Worm (Caenorhabditis elegans) whole organism, young adult: ENCODE data around the gene atl-1.

Source experiments
- C06A6.2 ChIP-seq: fragments of 200-800 bp; sonication (Bioruptor generic); conservative IDR thresholded peaks from 2 replicates; pipeline ENCODE4 v1.3.6; 2022; ENCODE audit warnings: missing genetic modification characterization, missing compliant biosample characterization
- F23B12.7 ChIP-seq: sonication (generic microtip); optimal IDR thresholded peaks from 2 replicates; lab custom pipeline; 2017; ENCODE audit warnings: missing genetic modification characterization, mild to moderate bottlenecking, missing compliant biosample characterization, antibody characterized with exemption, moderate library complexity; ENCODE audit not compliant: insufficient read depth
- F37B4.10 ChIP-seq: fragments of 200-800 bp; sonication (Bioruptor generic); IDR thresholded peaks from 2 replicates; pipeline ENCODE4 v1.3.6; 2022; ENCODE audit warnings: missing genetic modification characterization, missing compliant biosample characterization
- F39B2.1 ChIP-seq: fragments of 200-800 bp; sonication (Bioruptor generic); IDR thresholded peaks from 2 replicates; pipeline ENCODE4 v1.3.6; 2022; ENCODE audit warnings: missing genetic modification reagents, missing genetic modification characterization, missing compliant biosample characterization
- T26A5.8 ChIP-seq: sonication (generic microtip); optimal IDR thresholded peaks from 2 replicates; lab custom pipeline; 2016; ENCODE audit warnings: missing genetic modification characterization, missing compliant biosample characterization
- Y53G8AR.9 ChIP-seq: fragments of 200-800 bp; sonication (Bioruptor generic); conservative IDR thresholded peaks from 2 replicates; pipeline ENCODE4 v1.3.6; 2022; ENCODE audit warnings: missing genetic modification reagents, missing genetic modification characterization, missing compliant biosample characterization
- Y79H2A.3 ChIP-seq: fragments of 200-800 bp; sonication (Bioruptor generic); conservative IDR thresholded peaks from 2 replicates; pipeline ENCODE4 v1.3.6; 2022; ENCODE audit warnings: missing genetic modification reagents, missing genetic modification characterization, missing compliant biosample characterization
- ama-1 ChIP-seq, 3 experiments: fragments of 150-350 bp in 1 of 3; sonication (generic microtip) in 2 of 3; optimal IDR thresholded peaks; 2 replicates each; lab custom pipeline; 2014 to 2018; ENCODE audit warnings: missing biosample characterization in 2 of 3, missing genetic modification characterization in 2 of 3, missing genetic modification reagents in 2 of 3
- atf-7 ChIP-seq: sonication (generic microtip); optimal IDR thresholded peaks from 2 replicates; lab custom pipeline; 2017; ENCODE audit warnings: mild to moderate bottlenecking, missing genetic modification characterization, missing compliant biosample characterization
- attf-5 ChIP-seq: fragments of 200-800 bp; sonication (Bioruptor generic); optimal IDR thresholded peaks from 2 replicates; lab custom pipeline; 2018; ENCODE audit warnings: mild to moderate bottlenecking, missing genetic modification characterization, missing compliant biosample characterization
- bed-1 ChIP-seq: fragments of 200-800 bp; sonication (Bioruptor generic); IDR thresholded peaks from 2 replicates; pipeline ENCODE4 v1.3.6; 2022; ENCODE audit warnings: missing genetic modification reagents, missing genetic modification characterization, missing compliant biosample characterization
- cebp-1 ChIP-seq, 2 experiments: fragments of 200-800 bp in 1 of 2; sonication (Bioruptor generic) in 1 of 2; sonication (generic microtip) in 1 of 2; IDR thresholded peaks in 1 of 2; optimal IDR thresholded peaks in 1 of 2; 2 replicates each; pipeline versions ENCODE4 v1.3.6 to Lab custom; 2017 to 2022; ENCODE audit warnings: missing compliant biosample characterization in 2 of 2, missing genetic modification characterization in 2 of 2, mild to moderate bottlenecking in 1 of 2, missing genetic modification reagents in 1 of 2, moderate library complexity in 1 of 2
- ceh-100 ChIP-seq: fragments of 200-800 bp; sonication (Bioruptor generic); IDR thresholded peaks from 2 replicates; pipeline ENCODE4 v1.3.6; 2022; ENCODE audit warnings: missing genetic modification reagents, missing genetic modification characterization, missing compliant biosample characterization
- die-1 ChIP-seq: sonication (generic microtip); optimal IDR thresholded peaks from 2 replicates; lab custom pipeline; 2016; ENCODE audit warnings: missing genotype, mild to moderate bottlenecking, missing genetic modification characterization, missing compliant biosample characterization
- dox-1 ChIP-seq: fragments of 200-800 bp; sonication (Bioruptor generic); IDR thresholded peaks from 2 replicates; pipeline ENCODE4 v1.3.6; 2022; ENCODE audit warnings: missing genetic modification reagents, missing genetic modification characterization, missing compliant biosample characterization
- dpl-1 ChIP-seq: fragments of 150-350 bp; optimal IDR thresholded peaks from 2 replicates; lab custom pipeline; 2014; ENCODE audit warnings: missing biosample characterization, missing genetic modification reagents, missing genetic modification characterization
- egl-44 ChIP-seq: fragments of 200-800 bp; sonication (Bioruptor generic); IDR thresholded peaks from 2 replicates; pipeline ENCODE4 v1.3.6; 2022; ENCODE audit warnings: missing genetic modification reagents, missing genetic modification characterization, missing compliant biosample characterization
- ets-4 ChIP-seq: fragments of 200-800 bp; sonication (Bioruptor generic); optimal IDR thresholded peaks from 2 replicates; lab custom pipeline; 2018; ENCODE audit warnings: mild to moderate bottlenecking, missing genetic modification characterization, missing compliant biosample characterization
- fkh-3 ChIP-seq: sonication (generic microtip); optimal IDR thresholded peaks from 2 replicates; lab custom pipeline; 2016; ENCODE audit warnings: mild to moderate bottlenecking, missing genetic modification characterization, missing compliant biosample characterization
- him-1 ChIP-seq: sonication (generic microtip); optimal IDR thresholded peaks from 2 replicates; lab custom pipeline; 2016; ENCODE audit warnings: missing genotype, missing genetic modification reagents, missing genetic modification characterization, missing compliant biosample characterization
- hlh-12 ChIP-seq: sonication (generic microtip); optimal IDR thresholded peaks from 2 replicates; lab custom pipeline; 2016; ENCODE audit warnings: missing genetic modification characterization, missing compliant biosample characterization
- hmg-20 ChIP-seq: fragments of 200-800 bp; sonication (Bioruptor generic); IDR thresholded peaks from 2 replicates; pipeline ENCODE4 v1.3.6; 2022; ENCODE audit warnings: missing genetic modification reagents, missing genetic modification characterization, missing compliant biosample characterization
- let-526 ChIP-seq: fragments of 200-800 bp; sonication (Bioruptor generic); IDR thresholded peaks from 2 replicates; pipeline ENCODE4 v1.3.6; 2022; ENCODE audit warnings: missing genetic modification reagents, missing genetic modification characterization, missing compliant biosample characterization
- let-607 ChIP-seq, 2 experiments: fragments of 200-800 bp in 1 of 2; sonication (Bioruptor generic) in 1 of 2; sonication (generic microtip) in 1 of 2; optimal IDR thresholded peaks; 2 replicates each; lab custom pipeline; 2016 to 2018; ENCODE audit warnings: mild to moderate bottlenecking in 2 of 2, missing compliant biosample characterization in 2 of 2, missing genetic modification characterization in 2 of 2, moderate library complexity in 2 of 2, missing genotype in 1 of 2
- lir-1 ChIP-seq: fragments of 200-800 bp; sonication (Bioruptor generic); conservative IDR thresholded peaks from 2 replicates; pipeline ENCODE4 v1.3.6; 2022; ENCODE audit warnings: missing genetic modification reagents, missing genetic modification characterization, missing compliant biosample characterization
- madf-3 ChIP-seq: fragments of 200-800 bp; sonication (Bioruptor generic); IDR thresholded peaks from 2 replicates; pipeline ENCODE4 v1.3.6; 2022; ENCODE audit warnings: missing genetic modification reagents, missing genetic modification characterization, missing compliant biosample characterization
- madf-6 ChIP-seq: fragments of 200-800 bp; sonication (Bioruptor generic); IDR thresholded peaks from 2 replicates; pipeline ENCODE4 v1.3.6; 2022; ENCODE audit warnings: missing genetic modification reagents, missing genetic modification characterization, missing compliant biosample characterization
- pbrm-1 ChIP-seq: fragments of 200-800 bp; sonication (Bioruptor generic); IDR thresholded peaks from 2 replicates; pipeline ENCODE4 v1.3.6; 2022; ENCODE audit warnings: missing genetic modification reagents, missing genetic modification characterization, missing compliant biosample characterization
- sdz-38 ChIP-seq: sonication (generic microtip); optimal IDR thresholded peaks from 2 replicates; lab custom pipeline; 2016; ENCODE audit warnings: missing genotype, missing genetic modification characterization, missing compliant biosample characterization
- sea-2 ChIP-seq: fragments of 200-800 bp; sonication (Bioruptor generic); IDR thresholded peaks from 2 replicates; pipeline ENCODE4 v1.3.6; 2022; ENCODE audit warnings: missing genetic modification characterization, missing compliant biosample characterization
- snpc-3.4 ChIP-seq: sonication (generic microtip); optimal IDR thresholded peaks from 2 replicates; lab custom pipeline; 2017; ENCODE audit warnings: missing genetic modification characterization, mild to moderate bottlenecking, missing compliant biosample characterization, antibody characterized with exemption, moderate library complexity, missing genotype, missing genetic modification reagents
- xnd-1 ChIP-seq: sonication (generic microtip); optimal IDR thresholded peaks from 2 replicates; lab custom pipeline; 2016; ENCODE audit warnings: missing genotype, missing genetic modification reagents, missing genetic modification characterization, missing compliant biosample characterization
- ztf-18 ChIP-seq: sonication (generic microtip); optimal IDR thresholded peaks from 2 replicates; lab custom pipeline; 2016; ENCODE audit warnings: missing genotype, mild to moderate bottlenecking, missing genetic modification characterization, missing compliant biosample characterization
- ztf-25 ChIP-seq: fragments of 200-800 bp; sonication (Bioruptor generic); IDR thresholded peaks from 2 replicates; pipeline ENCODE4 v1.3.6; 2022; ENCODE audit warnings: missing genetic modification reagents, missing genetic modification characterization, missing compliant biosample characterization
- ztf-28 ChIP-seq: fragments of 200-800 bp; sonication (Bioruptor generic); IDR thresholded peaks from 2 replicates; pipeline ENCODE4 v1.3.6; 2022; ENCODE audit warnings: missing genetic modification reagents, missing genetic modification characterization, missing compliant biosample characterization
- ztf-3 ChIP-seq: fragments of 200-800 bp; sonication (Bioruptor generic); optimal IDR thresholded peaks from 2 replicates; lab custom pipeline; 2018; ENCODE audit warnings: mild to moderate bottlenecking, missing genetic modification characterization, missing compliant biosample characterization

The atl-1 gene

DNA sequence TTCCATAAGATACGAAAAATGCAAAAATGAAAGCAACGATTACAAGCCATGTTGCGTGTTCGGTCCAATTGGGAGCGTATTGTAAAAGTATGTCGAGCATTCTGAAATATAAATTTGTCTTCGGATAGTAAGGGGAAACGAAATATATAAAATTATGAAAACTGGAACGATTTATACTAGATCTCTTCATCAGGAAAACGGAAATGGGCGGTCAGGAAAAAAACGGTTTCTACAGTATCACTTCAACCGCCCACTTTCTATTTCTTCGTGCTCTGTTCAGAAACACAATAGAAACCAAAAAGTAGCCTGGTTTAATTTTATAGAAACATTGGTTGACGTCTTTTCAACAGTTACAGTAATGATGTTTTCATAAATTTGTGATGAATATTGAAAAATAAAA is 16.1 kb upstream of the atl-1 start, which contains the start of gene pitr-4:
Gene pitr-4, minus strand, starts transcription at position 101 of the 400 bp plus-strand sequence.
- TF ChIP-seq die-1 (tag; lab: Kevin White, UChicago): no peak
- no peak for TF ChIP-seq him-1
- TF ChIP-seq fkh-3 (tag; lab: Kevin White, UChicago): no peak
- no peak for TF ChIP-seq lir-1 (GFP tag; lab: Robert Waterston, UW)
- TF ChIP-seq snpc-3.4: no peak
- TF ChIP-seq ets-4 (GFP tag; lab: Kevin White, UChicago): no peak
- TF ChIP-seq egl-44: no peak
- no peak for TF ChIP-seq sea-2
- TF ChIP-seq Y79H2A.3 (GFP tag; lab: Robert Waterston, UW): no peak
- TF ChIP-seq T26A5.8: no peak
- no peak for TF ChIP-seq let-526 (GFP tag; lab: Robert Waterston, UW)
- no peak for TF ChIP-seq madf-3 (GFP tag; lab: Robert Waterston, UW)

DNA sequence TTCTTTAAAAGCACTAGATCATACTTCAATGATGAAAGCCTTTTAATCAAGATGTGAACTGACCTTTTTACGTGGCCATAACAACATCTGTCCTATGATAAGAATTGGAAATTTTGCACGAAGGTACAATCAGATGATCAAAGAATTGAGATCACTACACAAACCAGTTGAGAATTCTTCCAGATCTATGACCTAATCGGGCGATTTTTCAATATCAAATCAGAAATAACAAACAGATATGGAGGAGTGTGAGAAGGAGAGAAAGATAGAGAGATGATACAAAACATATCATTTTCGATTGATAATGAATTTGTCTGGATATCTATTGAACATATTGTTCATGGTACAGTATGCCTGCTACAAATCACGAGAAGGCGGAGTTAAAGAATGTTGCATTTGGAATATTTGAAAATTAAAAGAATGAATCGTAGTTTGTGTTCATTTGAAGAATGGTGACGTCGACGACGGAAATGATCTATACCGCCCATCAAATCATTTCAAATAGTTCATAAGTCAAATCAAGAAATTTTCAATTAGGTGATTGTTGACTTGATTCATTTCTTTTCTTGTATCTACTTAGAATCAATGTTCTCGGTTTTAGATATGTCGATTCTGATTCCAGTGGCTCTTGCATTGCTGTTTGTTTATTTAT is 8.9 kb upstream of the atl-1 start, which contains the start of gene cyp-29A4:
Gene cyp-29A4, plus strand, starts transcription at position 602 of the 652 bp plus-strand sequence.
- TF ChIP-seq C06A6.2 (GFP tag; lab: Robert Waterston, UW) (no peak), ztf-3 (GFP tag; lab: Kevin White, UChicago) (no peak), hlh-12 (tag; lab: Kevin White, UChicago) (no peak), atf-7 (tag; lab: Kevin White, UChicago) (no peak), pbrm-1 (GFP tag; lab: Robert Waterston, UW) (no peak), sdz-38 (no peak), let-607 (tag; optimal IDR thresholded peaks at IDR 0.05; lab: Kevin White, UChicago) (no peak), dox-1 (GFP tag; lab: Robert Waterston, UW) (no peak), ztf-18 (tag; lab: Kevin White, UChicago) (no peak), xnd-1 (tag; lab: Kevin White, UChicago) (no peak), ztf-25 (GFP tag; lab: Robert Waterston, UW) (no peak), dpl-1 (GFP tag; lab: Kevin White, UChicago) (no peak), cebp-1 (GFP tag; IDR thresholded peaks at IDR 0.05; lab: Robert Waterston, UW) (no peak), cebp-1 (tag; optimal IDR thresholded peaks at IDR 0.05; lab: Kevin White, UChicago) (no peak), die-1 (tag; lab: Kevin White, UChicago) (no peak), Y53G8AR.9 (GFP tag; lab: Robert Waterston, UW) (no peak), F23B12.7 (tag; lab: Kevin White, UChicago) (no peak), ama-1 (optimal IDR thresholded peaks at IDR 0.05; lab: Kevin White, UChicago) (no peak), ama-1 (GFP tag; optimal IDR thresholded peaks at IDR 0.05; lab: Kevin White, UChicago) (no peak), ceh-100 (GFP tag; lab: Robert Waterston, UW) (no peak), F39B2.1 (no peak)

DNA sequence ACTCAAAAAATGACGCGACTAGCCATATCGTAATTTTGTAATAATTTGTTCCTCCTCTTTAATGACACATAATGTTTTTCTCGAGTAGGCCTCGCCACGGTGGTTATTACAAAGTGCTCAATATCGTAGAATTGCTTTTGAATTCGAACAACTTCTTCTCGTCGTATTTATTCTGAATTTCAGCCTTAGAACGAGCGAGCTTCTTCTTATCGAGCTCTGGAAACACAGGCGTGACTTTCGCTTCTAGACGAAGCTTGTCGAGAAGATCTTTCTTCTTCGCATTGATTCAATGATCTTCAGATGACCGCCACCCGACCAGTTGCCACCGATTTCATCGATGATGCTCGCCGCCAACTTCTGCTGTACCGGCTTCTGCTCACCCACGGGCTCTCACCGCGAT is 5.9 kb upstream of the atl-1 start, which contains the start of gene T06E4.21:
Gene T06E4.21, plus strand, starts transcription at position 301 of the 400 bp plus-strand sequence.
- TF ChIP-seq ztf-28 (GFP tag; lab: Robert Waterston, UW) (no peak), F37B4.10 (no peak), bed-1 (no peak), madf-6 (no peak), cebp-1 (GFP tag; IDR thresholded peaks at IDR 0.05; lab: Robert Waterston, UW) (no peak), cebp-1 (tag; optimal IDR thresholded peaks at IDR 0.05; lab: Kevin White, UChicago) (no peak), hmg-20 (GFP tag; lab: Robert Waterston, UW) (no peak), attf-5 (GFP tag; lab: Kevin White, UChicago) (no peak)
